Worm (Caenorhabditis elegans): Measurements from ENCODE around the gene igdb-3.

igdb-3 gene

DNA sequence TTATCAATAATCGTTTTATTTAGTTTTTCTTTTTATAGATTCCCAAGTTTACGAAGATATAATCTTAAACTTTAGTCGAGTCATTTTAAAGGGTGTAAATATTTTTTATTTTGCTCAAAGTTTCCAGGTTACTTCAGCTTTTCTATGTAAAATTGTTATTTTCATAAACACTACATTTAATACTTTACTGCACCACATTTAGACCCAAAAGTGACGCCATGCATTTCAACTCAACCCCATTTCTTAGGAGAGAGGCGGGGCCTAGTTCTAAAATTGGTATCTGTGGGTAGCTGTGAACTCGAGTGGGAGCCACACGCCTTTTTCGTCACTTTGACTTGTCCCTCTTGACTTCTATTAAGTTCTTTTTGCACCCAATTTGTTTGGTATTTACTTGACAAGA, 27.3 kb downstream of the igdb-3 start, which contains the start of gene T22E5.1:
T22E5.1 (plus strand) TSS at position 301 of the 400 bp plus-strand sequence.
- TF ChIP-seq unc-62 (GFP tag; optimal IDR thresholded peaks at IDR 0.05), result no peak

DNA sequence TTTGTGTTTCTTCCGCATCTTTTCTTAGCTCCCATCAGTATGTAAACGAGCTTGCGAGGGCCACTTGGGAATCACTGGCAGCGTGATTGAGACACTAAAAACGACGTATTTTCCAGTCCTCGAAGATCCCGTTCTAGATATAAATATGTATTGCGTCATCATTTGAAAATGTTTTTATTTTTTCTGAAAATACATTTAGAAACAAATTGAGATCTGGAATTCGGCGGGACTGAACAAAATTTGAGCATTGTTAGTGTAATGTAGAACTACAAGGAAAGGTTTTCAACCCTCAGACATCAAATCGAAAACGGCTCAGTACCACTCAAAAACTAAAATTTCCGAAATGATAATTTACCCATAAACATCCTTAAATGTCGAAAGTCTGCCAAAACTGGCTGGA, 28.3 kb downstream of the igdb-3 start:
- no peak for TF ChIP-seq unc-62 (GFP tag; optimal IDR thresholded peaks at IDR 0.05)

DNA sequence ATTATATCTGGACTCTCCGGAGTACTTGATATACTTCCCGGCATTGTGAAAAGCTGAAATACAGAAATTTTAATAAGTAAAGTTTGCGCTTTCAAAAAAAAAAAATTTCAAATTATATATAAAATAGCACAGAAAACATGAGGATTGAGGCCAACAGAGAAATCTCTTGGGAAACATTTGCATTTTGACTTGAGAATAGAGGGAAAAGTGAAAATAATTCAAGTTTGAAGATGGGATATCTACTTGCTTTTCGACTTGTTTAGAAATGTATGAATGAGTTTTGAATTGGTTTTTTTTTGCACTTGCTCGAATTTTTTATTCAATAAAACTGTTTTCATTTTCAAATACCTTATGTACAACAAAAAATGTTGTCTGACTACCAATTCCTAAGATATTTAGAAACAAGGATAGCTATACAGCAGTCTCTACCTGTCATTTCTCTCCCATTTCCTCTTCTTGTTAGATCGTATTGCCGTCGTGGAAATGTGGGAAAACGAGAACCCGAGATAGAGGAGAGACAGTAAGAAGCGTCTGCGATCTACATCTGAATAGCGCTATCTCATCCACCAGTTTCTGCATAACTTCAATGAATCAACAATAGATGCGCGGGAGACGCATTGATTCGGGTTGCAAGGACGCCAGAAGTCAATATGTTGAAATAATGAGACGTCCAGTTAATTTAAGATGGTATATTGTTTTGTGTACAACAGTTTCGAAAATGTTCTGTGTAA, 31.2 kb downstream of the igdb-3 start, which contains the start of gene T22E5.6:
T22E5.6 (minus strand) TSS at position 51 of the 731 bp plus-strand sequence.
- TF ChIP-seq unc-62 (GFP tag; optimal IDR thresholded peaks at IDR 0.05), result no peak

- no peak for TF ChIP-seq unc-62 (GFP tag; optimal IDR thresholded peaks at IDR 0.05)
Observed at ce11 chrX:6419113-6419512, 33.8 kb downstream of the igdb-3 start.

DNA sequence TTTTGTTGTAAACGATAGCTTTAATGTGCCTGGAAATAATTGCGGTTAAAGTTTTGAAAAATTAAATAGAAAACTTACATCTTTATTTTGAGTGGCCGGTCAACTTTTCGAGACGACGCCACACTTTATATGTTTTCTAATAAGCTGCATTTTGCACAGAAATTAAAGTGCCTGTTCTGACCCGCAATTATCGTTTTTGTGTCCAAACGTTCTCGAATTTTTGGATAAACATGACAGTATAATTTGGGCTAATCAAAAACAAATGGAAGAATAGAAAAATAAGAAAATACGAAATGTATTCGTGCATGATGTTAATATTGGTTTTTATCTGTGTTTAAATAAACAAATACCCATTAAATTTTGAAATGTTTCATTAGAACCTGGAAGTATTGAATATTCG, 35.4 kb downstream of the igdb-3 start, which contains the start of gene K10C2.12:
K10C2.12 (minus strand) TSS at position 101 of the 400 bp plus-strand sequence.
- no peak for TF ChIP-seq unc-62 (GFP tag; optimal IDR thresholded peaks at IDR 0.05)

ce11 chrX:6427147-6427546, 41.9 kb downstream of the igdb-3 start:
- TF ChIP-seq unc-62 (GFP tag; optimal IDR thresholded peaks at IDR 0.05), result no peak

- no peak for TF ChIP-seq unc-62 (GFP tag; optimal IDR thresholded peaks at IDR 0.05)
Observed at ce11 chrX:6429552-6429951, 44.3 kb downstream of the igdb-3 start.

ce11 chrX:6430510-6430909, 45.2 kb downstream of the igdb-3 start, which contains the start of gene ctsa-2:
TSS of gene ctsa-2 (minus strand) at chrX:6430610.
- TF ChIP-seq unc-62 (GFP tag; optimal IDR thresholded peaks at IDR 0.05), result no peak

DNA sequence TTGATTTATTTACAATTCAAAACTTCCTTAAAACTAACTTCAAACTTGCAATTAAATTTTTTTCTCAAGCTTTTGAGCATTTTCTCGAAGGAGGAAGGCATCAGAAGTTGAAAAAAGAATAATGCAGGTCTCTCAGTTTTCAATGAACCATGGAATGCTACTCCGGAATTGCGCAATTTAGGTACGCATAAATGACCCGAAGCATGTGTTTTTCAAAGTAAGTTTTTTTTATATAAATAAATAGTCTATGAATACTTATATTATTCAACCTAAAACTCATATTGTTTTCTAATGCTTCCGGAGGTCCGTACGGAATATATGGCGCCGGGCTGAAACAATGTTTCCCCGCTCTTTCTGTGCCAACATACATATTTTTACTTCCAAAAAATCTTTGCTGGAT, 48.4 kb downstream of the igdb-3 start, which contains the start of gene K10C2.2:
K10C2.2 (minus strand) TSS at position 101 of the 400 bp plus-strand sequence.
- no peak for TF ChIP-seq unc-62 (GFP tag; optimal IDR thresholded peaks at IDR 0.05)

DNA sequence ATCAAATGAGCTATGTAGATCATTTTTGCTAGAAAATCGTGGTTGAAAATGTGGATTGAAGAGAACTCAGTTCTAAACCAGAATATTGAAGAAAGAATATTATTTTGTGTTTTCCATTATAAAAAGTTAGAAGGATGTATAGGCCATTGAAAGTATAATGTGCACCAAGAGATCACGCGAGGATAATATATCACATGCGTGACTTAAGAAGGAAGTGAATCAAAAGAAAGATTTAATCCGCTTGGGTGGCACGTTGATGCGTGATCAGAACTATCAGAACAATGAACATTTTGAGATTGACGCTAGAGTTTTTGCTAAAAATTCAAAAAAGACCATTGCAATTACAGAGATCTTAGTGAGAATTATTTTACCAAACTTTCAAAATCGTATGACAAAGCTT, 50.5 kb downstream of the igdb-3 start:
- no peak for TF ChIP-seq unc-62 (GFP tag; optimal IDR thresholded peaks at IDR 0.05)

Measured in whole organism, dauer.